Fruit fly (Drosophila melanogaster): ENCODE measurements around the gene Parp1.

Parp1 gene

dm6 chr3R:3586937-3587336 lies at the start of gene Parp1:
Parp1 (minus strand) TSS chr3R:3587054.
- no peak for TF ChIP-seq CG17801 (GFP tag; optimal IDR thresholded peaks at IDR 0.05; ENCODE audit: partially characterized antibody)

- no peak for TF ChIP-seq CG17801 (GFP tag; optimal IDR thresholded peaks at IDR 0.05; ENCODE audit: partially characterized antibody)
Measured at dm6 chr3R:3622867-3623266, 36.0 kb upstream of the Parp1 start, which contains the start of gene Alg-2. Alg-2 (plus strand) TSS chr3R:3623143.

DNA sequence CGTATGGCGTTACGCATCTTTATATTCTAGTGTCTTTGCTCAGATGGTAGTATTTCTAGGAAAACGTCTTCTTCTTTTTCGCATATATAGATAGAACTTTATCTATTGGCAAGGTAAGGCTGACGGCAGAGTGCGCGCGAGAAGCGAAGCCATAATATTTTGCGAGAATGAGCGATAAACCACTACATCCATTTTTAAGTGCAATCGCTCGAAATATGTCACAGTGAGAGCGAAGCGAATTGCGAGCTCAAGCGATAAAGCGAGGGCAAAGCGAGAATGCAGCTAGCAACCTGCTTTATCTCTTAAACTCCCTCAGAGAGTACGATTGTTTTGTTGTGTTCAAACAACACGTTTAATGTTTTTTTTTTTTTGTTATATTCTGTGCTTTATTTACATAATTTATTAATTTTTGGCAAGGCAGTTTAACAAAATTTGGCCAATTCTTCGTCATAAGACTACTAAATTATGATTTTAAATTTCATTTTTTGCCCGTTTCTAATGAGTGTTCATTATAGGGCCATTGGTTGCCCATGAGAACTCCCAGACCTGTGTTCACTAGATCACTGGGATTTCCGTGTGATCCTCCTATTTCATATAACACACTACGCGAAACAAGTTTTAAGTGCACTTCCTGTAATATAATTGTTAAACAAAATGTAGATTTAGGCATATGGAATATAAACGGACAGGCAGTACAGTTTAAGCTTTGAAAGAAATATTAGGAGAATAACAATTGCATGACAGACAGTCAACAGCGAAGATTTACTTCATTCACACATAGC lies 33.9 kb upstream of the Parp1 start:
- no peak for TF ChIP-seq CG17801 (GFP tag; optimal IDR thresholded peaks at IDR 0.05; ENCODE audit: partially characterized antibody)

dm6 chr3R:3589672-3590071 lies 2.8 kb upstream of the Parp1 start:
- no peak for TF ChIP-seq CG17801 (GFP tag; optimal IDR thresholded peaks at IDR 0.05; ENCODE audit: partially characterized antibody)
